Fruit fly (Drosophila melanogaster): ENCODE measurements around the gene Rev1.

The Rev1 gene

dm6 chr3L:654019-654418 lies at the start of gene Rev1, which contains the start of gene MED30 (continued):
- TF ChIP-seq pzg (GFP tag; optimal IDR thresholded peaks at IDR 0.05) (peak; percentile 83), klu (GFP tag; IDR thresholded peaks at IDR 0.05) (peak; percentile 79), pho (GFP tag; optimal IDR thresholded peaks at IDR 0.05) (peak; percentile 98), CG15269 (tag; optimal IDR thresholded peaks at IDR 0.05) (peak; percentile 93), CG15011 (GFP tag; optimal IDR thresholded peaks at IDR 0.05) (no peak), ssp (GFP tag; IDR thresholded peaks at IDR 0.05) (peak; percentile 80), Ets65A (GFP tag) (peak; percentile 100), CG7357 (GFP tag; IDR thresholded peaks at IDR 0.05) (peak; percentile 76), NC2β (GFP tag; optimal IDR thresholded peaks at IDR 0.05) (peak; percentile 96), gro (GFP tag; optimal IDR thresholded peaks at IDR 0.05) (peak; percentile 98), run (tag; optimal IDR thresholded peaks at IDR 0.05) (peak; percentile 74), Gsc (GFP tag; IDR thresholded peaks at IDR 0.05) (peak; percentile 13; the same call in 1 of the 2 replicates), otp (GFP tag; IDR thresholded peaks at IDR 0.05) (peak; percentile 88), CG9817 (tag; optimal IDR thresholded peaks at IDR 0.05) (peak; percentile 94), jigr1 (GFP tag; IDR thresholded peaks at IDR 0.05) (0 out of 3 replicates have a peak, but pooled peaks have one; percentile 6), CG4404 (GFP tag; IDR thresholded peaks at IDR 0.05) (peak; percentile 78), tll (GFP tag; optimal IDR thresholded peaks at IDR 0.05) (peak in 1 of 2 experiments; percentile 49), CG8089 (GFP tag; optimal IDR thresholded peaks at IDR 0.05) (peak; percentile 87), CG7271 (tag; optimal IDR thresholded peaks at IDR 0.05) (peak; percentile 82), CG11093 (GFP tag; IDR thresholded peaks at IDR 0.05) (peak; percentile 79), CG32772 (GFP tag; IDR thresholded peaks at IDR 0.05) (peak; percentile 90), sd (tag; optimal IDR thresholded peaks at IDR 0.05) (peak; percentile 91), CG9797 (GFP tag; optimal IDR thresholded peaks at IDR 0.05) (peak; percentile 45), Bgb (GFP tag; IDR thresholded peaks at IDR 0.05; ENCODE audit: partially characterized antibody) (peak; percentile 41; the same call in 1 of the 2 replicates), lmd (GFP tag; IDR thresholded peaks at IDR 0.05) (peak; percentile 91), bcd (GFP tag; optimal IDR thresholded peaks at IDR 0.05) (peak; percentile 92), Bdp1 (GFP tag; optimal IDR thresholded peaks at IDR 0.05) (peak; percentile 91), NfI (GFP tag; optimal IDR thresholded peaks at IDR 0.05) (peak; percentile 94), HLH3B (GFP tag; IDR thresholded peaks at IDR 0.05) (peak; percentile 91), CG16863 (GFP tag; optimal IDR thresholded peaks at IDR 0.05) (peak; percentile 95), D (optimal IDR thresholded peaks at IDR 0.05) (no peak), D (GFP tag; optimal IDR thresholded peaks at IDR 0.05) (peak; percentile 80), Opbp (GFP tag; IDR thresholded peaks at IDR 0.05; ENCODE audit: partially characterized antibody) (0 out of 3 replicates have a peak, but pooled peaks have one; percentile 8), CG1233 (GFP tag; optimal IDR thresholded peaks at IDR 0.05) (peak; percentile 87), Fer3 (tag; optimal IDR thresholded peaks at IDR 0.05) (peak; percentile 93), sens (GFP tag) (peak; percentile 99), tin (GFP tag; optimal IDR thresholded peaks at IDR 0.05) (peak; percentile 95), en (GFP tag; optimal IDR thresholded peaks at IDR 0.05) (peak; percentile 90), wdn (GFP tag; IDR thresholded peaks at IDR 0.05) (peak; percentile 88), Dbx (GFP tag; IDR thresholded peaks at IDR 0.05) (peak; percentile 94), chn (GFP tag; optimal IDR thresholded peaks at IDR 0.05) (peak; percentile 96), jumu (GFP tag; optimal IDR thresholded peaks at IDR 0.05) (peak; percentile 97), GATAe (GFP tag; conservative IDR thresholded peaks at IDR 0.05) (peak; percentile 67), Dip2 (GFP tag; IDR thresholded peaks at IDR 0.05) (no peak), CG2889 (GFP tag; IDR thresholded peaks at IDR 0.05) (peak; percentile 82), CG32532 (GFP tag; IDR thresholded peaks at IDR 0.05) (peak; percentile 95), CG17829 (tag; optimal IDR thresholded peaks at IDR 0.05) (peak; percentile 91), sob (GFP tag; IDR thresholded peaks at IDR 0.05) (peak; percentile 72), pita (GFP tag; optimal IDR thresholded peaks at IDR 0.05) (no peak), caup (GFP tag; optimal IDR thresholded peaks at IDR 0.05; ENCODE audit: severe bottlenecking) (peak; percentile 93), CG13775 (GFP tag; optimal IDR thresholded peaks at IDR 0.05) (peak; percentile 89), CG10543 (GFP tag; optimal IDR thresholded peaks at IDR 0.05) (peak; percentile 92)
